Worm (Caenorhabditis elegans): ENCODE measurements around the gene pals-33.

pals-33 gene

ce11 chrV:3688733-3689132 is 15.6 kb downstream of the pals-33 start:
- TF ChIP-seq cnd-1 (tag; optimal IDR thresholded peaks at IDR 0.05): peak; percentile 70
- TF ChIP-seq hlh-1 (tag; optimal IDR thresholded peaks at IDR 0.05): peak; percentile 56
- TF ChIP-seq M03D4.4 (tag; optimal IDR thresholded peaks at IDR 0.05): no peak
- TF ChIP-seq mep-1 (tag; optimal IDR thresholded peaks at IDR 0.05): peak; percentile 15
- TF ChIP-seq lin-32 (GFP tag; optimal IDR thresholded peaks at IDR 0.05): peak; percentile 74
- peak; percentile 14 for TF ChIP-seq ces-1 (GFP tag; optimal IDR thresholded peaks at IDR 0.05)
- no peak for TF ChIP-seq snpc-4 (tag; optimal IDR thresholded peaks at IDR 0.05)

- TF ChIP-seq tbx-8 (GFP tag; optimal IDR thresholded peaks at IDR 0.05): no peak
- TF ChIP-seq zip-8 (tag; optimal IDR thresholded peaks at IDR 0.05): no peak
- no peak for TF ChIP-seq lin-32 (GFP tag; optimal IDR thresholded peaks at IDR 0.05)
- TF ChIP-seq ztf-11 (tag; optimal IDR thresholded peaks at IDR 0.05): no peak
- TF ChIP-seq sptf-1 (tag; optimal IDR thresholded peaks at IDR 0.05): no peak
- no peak for TF ChIP-seq hlh-1 (tag; optimal IDR thresholded peaks at IDR 0.05)
- TF ChIP-seq sem-2 (GFP tag; optimal IDR thresholded peaks at IDR 0.05): no peak
- no peak for TF ChIP-seq pha-4 (tag; optimal IDR thresholded peaks at IDR 0.05)
- no peak for TF ChIP-seq lsy-2 (tag; optimal IDR thresholded peaks at IDR 0.05)
- no peak for TF ChIP-seq nhr-2 (tag; optimal IDR thresholded peaks at IDR 0.05)
Measured at ce11 chrV:3692613-3693012, 19.4 kb downstream of the pals-33 start.

ce11 chrV:3693657-3694056 is 20.5 kb downstream of the pals-33 start:
- TF ChIP-seq hlh-1 (tag; optimal IDR thresholded peaks at IDR 0.05) (no peak), ceh-39 (tag; optimal IDR thresholded peaks at IDR 0.05) (no peak), M03D4.4 (tag; optimal IDR thresholded peaks at IDR 0.05) (no peak), mep-1 (tag; optimal IDR thresholded peaks at IDR 0.05) (no peak), sptf-1 (tag; optimal IDR thresholded peaks at IDR 0.05) (no peak), ces-1 (GFP tag; optimal IDR thresholded peaks at IDR 0.05) (no peak), mls-2 (tag; optimal IDR thresholded peaks at IDR 0.05) (no peak), ceh-43 (GFP tag; optimal IDR thresholded peaks at IDR 0.05) (no peak), ham-2 (GFP tag; optimal IDR thresholded peaks at IDR 0.05) (no peak), nhr-28 (tag; optimal IDR thresholded peaks at IDR 0.05) (no peak), bed-3 (GFP tag; optimal IDR thresholded peaks at IDR 0.05) (no peak), pha-4 (tag; optimal IDR thresholded peaks at IDR 0.05) (no peak), snpc-4 (tag; optimal IDR thresholded peaks at IDR 0.05) (no peak), lsy-2 (tag; optimal IDR thresholded peaks at IDR 0.05) (no peak), flh-1 (GFP tag; optimal IDR thresholded peaks at IDR 0.05) (no peak), lin-32 (GFP tag; optimal IDR thresholded peaks at IDR 0.05) (no peak)

- TF ChIP-seq unc-39 (tag; optimal IDR thresholded peaks at IDR 0.05): no peak
- TF ChIP-seq hlh-1 (tag; optimal IDR thresholded peaks at IDR 0.05): peak; percentile 52
- no peak for TF ChIP-seq ces-1 (GFP tag; optimal IDR thresholded peaks at IDR 0.05)
- TF ChIP-seq mls-2 (tag; optimal IDR thresholded peaks at IDR 0.05): no peak
- TF ChIP-seq zip-8 (tag; optimal IDR thresholded peaks at IDR 0.05): no peak
Measured at ce11 chrV:3695254-3695653, 22.1 kb downstream of the pals-33 start.

ce11 chrV:3697071-3697470 is 23.9 kb downstream of the pals-33 start:
- TF ChIP-seq zip-8 (tag; optimal IDR thresholded peaks at IDR 0.05) (no peak), nhr-237 (tag; optimal IDR thresholded peaks at IDR 0.05) (no peak), sem-2 (GFP tag; optimal IDR thresholded peaks at IDR 0.05) (no peak), hlh-1 (tag; optimal IDR thresholded peaks at IDR 0.05) (no peak), ceh-83 (GFP tag; optimal IDR thresholded peaks at IDR 0.05) (no peak), ceh-43 (GFP tag; optimal IDR thresholded peaks at IDR 0.05) (no peak), bed-3 (GFP tag; optimal IDR thresholded peaks at IDR 0.05) (no peak), ham-2 (GFP tag; optimal IDR thresholded peaks at IDR 0.05) (no peak), ztf-11 (tag; optimal IDR thresholded peaks at IDR 0.05) (no peak)

DNA sequence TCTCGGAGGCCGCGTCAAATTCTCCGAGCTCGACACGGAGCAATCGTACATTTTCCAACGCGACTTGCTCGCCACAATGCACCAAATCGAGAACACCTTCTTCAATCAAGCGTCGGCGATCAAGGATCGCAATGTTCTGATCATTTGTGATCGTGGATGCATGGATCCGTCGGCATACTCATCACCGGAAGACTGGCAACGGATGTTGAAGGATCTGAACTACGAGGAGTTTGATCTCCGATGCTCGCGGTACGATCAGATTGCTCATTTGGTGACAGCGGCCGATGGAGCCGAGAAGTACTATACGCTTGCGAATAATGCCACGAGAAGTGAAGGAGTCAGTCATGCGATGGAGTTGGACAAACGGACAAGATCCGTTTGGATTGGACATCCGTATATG is 25.3 kb downstream of the pals-33 start:
- TF ChIP-seq zip-8 (tag; optimal IDR thresholded peaks at IDR 0.05): no peak
- no peak for TF ChIP-seq mls-2 (tag; optimal IDR thresholded peaks at IDR 0.05)
- TF ChIP-seq lsy-2 (tag; optimal IDR thresholded peaks at IDR 0.05): no peak
- TF ChIP-seq hlh-1 (tag; optimal IDR thresholded peaks at IDR 0.05): no peak
- no peak for TF ChIP-seq ceh-39 (tag; optimal IDR thresholded peaks at IDR 0.05)
- TF ChIP-seq ztf-11 (tag; optimal IDR thresholded peaks at IDR 0.05): no peak

DNA sequence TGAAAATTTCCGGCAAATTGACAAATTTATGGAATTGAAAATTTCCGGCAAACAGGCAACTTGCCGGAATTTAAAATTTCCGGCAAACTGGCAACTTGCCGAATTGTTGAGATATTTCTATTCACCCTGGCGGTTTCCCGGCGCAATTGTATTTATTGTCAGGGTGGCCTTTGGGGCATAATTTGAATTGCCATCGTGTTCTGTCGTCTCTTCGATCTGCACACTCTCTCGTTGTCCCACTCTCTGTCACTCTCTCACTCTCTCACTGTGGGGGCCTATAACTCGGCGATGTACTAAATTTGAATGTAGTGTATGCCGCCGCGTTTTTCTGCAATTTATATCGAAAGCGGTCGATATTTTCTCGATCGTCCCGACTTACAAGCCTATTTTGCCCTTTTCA is 29.8 kb downstream of the pals-33 start:
- no peak for TF ChIP-seq M03D4.4 (tag; optimal IDR thresholded peaks at IDR 0.05)
- peak; percentile 2 for TF ChIP-seq pha-4 (tag; optimal IDR thresholded peaks at IDR 0.05)

Data from whole organism, mixed stage, embryonic.